Worm (Caenorhabditis elegans): ENCODE results near the gene col-17.

col-17 gene

ce11 chrII:4882498-4882897 lies 15.1 kb upstream of the col-17 start:
- no peak for TF ChIP-seq ham-2 (GFP tag; optimal IDR thresholded peaks at IDR 0.05)
- no peak for TF ChIP-seq bed-3 (GFP tag; optimal IDR thresholded peaks at IDR 0.05)
- TF ChIP-seq ceh-43 (GFP tag; optimal IDR thresholded peaks at IDR 0.05), result no peak
- TF ChIP-seq M03D4.4 (tag; optimal IDR thresholded peaks at IDR 0.05), result no peak
- TF ChIP-seq mab-5 (tag; optimal IDR thresholded peaks at IDR 0.05), result no peak

DNA sequence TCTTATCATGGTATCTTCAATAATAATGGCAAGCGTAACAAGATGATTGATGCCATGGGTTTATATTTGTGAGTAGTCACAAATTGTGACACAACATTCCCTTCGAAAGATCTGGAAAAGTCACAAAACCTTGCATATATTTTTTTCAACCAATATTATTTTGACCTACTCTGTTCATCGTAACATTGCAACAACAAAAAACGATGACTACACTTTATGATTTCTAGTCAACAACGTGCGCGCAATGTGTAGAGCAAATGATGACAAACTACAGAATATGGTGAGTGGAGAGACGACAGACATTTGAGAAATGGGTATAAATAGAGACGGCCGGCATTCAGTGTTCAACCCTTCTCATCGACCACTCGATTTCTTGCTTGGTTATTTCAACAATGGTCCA lies 14.4 kb upstream of the col-17 start, which contains the start of gene gst-7:
Gene gst-7 (plus strand): TSS at position 336 of the 400 bp plus-strand sequence.
- peak; percentile 31 for TF ChIP-seq pha-4 (tag; optimal IDR thresholded peaks at IDR 0.05)
- no peak for TF ChIP-seq cnd-1 (tag; optimal IDR thresholded peaks at IDR 0.05)

DNA sequence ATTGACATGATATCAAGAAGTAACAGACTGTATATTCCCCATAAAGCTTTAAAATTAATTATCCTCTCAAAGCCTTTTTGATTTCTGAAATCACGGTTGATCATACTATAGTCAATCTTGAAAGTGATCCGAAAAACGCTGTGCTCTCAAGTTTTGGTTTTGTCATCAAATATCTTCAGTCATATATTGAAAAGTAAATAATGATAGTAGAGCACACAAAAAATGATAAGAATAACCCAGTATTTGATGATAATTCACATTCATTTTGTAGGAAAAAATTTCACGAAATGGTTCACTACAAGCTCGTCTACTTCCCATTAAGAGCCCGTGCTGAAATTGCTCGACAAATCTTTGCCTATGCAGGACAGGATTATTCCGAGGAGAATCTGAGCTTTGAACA lies 12.3 kb upstream of the col-17 start, which contains the start of gene gst-6:
Gene gst-6 (plus strand): TSS at position 263 of the 400 bp plus-strand sequence.
- TF ChIP-seq lin-13 (tag; optimal IDR thresholded peaks at IDR 0.05), result no peak
- TF ChIP-seq bed-3 (GFP tag; optimal IDR thresholded peaks at IDR 0.05), result no peak

DNA sequence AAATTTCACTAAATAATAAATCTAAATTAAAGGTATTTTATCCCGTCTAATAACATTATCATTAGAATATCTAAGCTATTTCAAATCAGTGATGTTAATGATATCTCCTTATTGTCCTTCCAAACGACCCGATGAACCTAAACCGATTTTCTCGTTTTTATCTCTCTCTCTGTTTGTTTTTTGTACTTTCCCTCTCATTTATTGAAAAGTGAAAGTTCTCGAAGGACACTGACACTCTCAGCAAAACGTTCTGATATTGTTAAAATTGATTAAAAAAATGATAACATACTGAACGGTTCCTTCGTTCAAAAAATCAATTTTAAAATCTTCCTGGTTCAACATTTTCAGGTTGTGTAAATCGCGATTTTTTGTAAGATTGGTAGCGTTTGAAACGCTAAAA lies 8.7 kb upstream of the col-17 start, which contains the start of gene F11G11.13:
Gene F11G11.13 (minus strand): TSS at position 89 of the 400 bp plus-strand sequence.
- TF ChIP-seq ceh-83 (GFP tag; optimal IDR thresholded peaks at IDR 0.05), result no peak
- TF ChIP-seq pha-4 (tag; optimal IDR thresholded peaks at IDR 0.05), result no peak
- TF ChIP-seq hlh-1 (tag; optimal IDR thresholded peaks at IDR 0.05), result no peak
- no peak for TF ChIP-seq mls-2 (tag; optimal IDR thresholded peaks at IDR 0.05)
- no peak for TF ChIP-seq ham-2 (GFP tag; optimal IDR thresholded peaks at IDR 0.05)
- no peak for TF ChIP-seq sem-2 (GFP tag; optimal IDR thresholded peaks at IDR 0.05)
- no peak for TF ChIP-seq nhr-12 (tag; optimal IDR thresholded peaks at IDR 0.05)
- TF ChIP-seq flh-1 (GFP tag; optimal IDR thresholded peaks at IDR 0.05), result no peak
- no peak for TF ChIP-seq M03D4.4 (tag; optimal IDR thresholded peaks at IDR 0.05)
- TF ChIP-seq mep-1 (tag; optimal IDR thresholded peaks at IDR 0.05), result no peak
- TF ChIP-seq lin-13 (tag; optimal IDR thresholded peaks at IDR 0.05), result no peak
- no peak for TF ChIP-seq lsy-2 (tag; optimal IDR thresholded peaks at IDR 0.05)
- no peak for TF ChIP-seq ztf-11 (tag; optimal IDR thresholded peaks at IDR 0.05)
- TF ChIP-seq blmp-1 (tag; optimal IDR thresholded peaks at IDR 0.05), result no peak
- TF ChIP-seq nhr-237 (tag; optimal IDR thresholded peaks at IDR 0.05), result no peak
- TF ChIP-seq nhr-2 (tag; optimal IDR thresholded peaks at IDR 0.05), result no peak

DNA sequence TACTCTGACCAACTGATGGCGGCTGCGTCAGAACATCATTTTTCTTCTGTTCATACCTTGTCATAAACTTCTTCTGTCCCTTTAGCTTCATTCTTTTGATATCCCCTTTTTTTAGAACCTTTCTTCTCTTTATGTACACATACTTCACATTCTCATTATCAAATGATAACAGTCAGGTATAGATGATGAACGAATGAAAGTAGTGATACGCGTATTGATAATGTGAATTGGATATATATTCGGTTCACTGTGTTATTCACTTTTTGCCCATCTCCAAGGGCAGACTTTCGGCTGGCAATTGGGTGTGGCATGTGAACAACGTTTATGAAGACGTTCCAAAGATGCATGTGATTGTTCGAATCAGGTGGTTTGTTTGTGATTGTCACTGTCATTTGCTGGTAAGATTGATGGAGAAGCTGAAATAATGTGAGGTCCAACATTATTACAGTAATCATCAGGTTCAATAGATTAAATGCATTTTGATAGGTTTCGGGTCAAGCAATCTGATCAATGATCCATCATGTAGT lies 7.0 kb upstream of the col-17 start, which contains the start of gene F11G11.15:
Gene F11G11.15 (plus strand): TSS at position 511 of the 527 bp plus-strand sequence.
- TF ChIP-seq unc-39 (tag; optimal IDR thresholded peaks at IDR 0.05) (no peak), lin-13 (tag; optimal IDR thresholded peaks at IDR 0.05) (no peak), M03D4.4 (tag; optimal IDR thresholded peaks at IDR 0.05) (no peak), ztf-11 (tag; optimal IDR thresholded peaks at IDR 0.05) (no peak), snpc-4 (tag; optimal IDR thresholded peaks at IDR 0.05) (no peak), mab-5 (tag; optimal IDR thresholded peaks at IDR 0.05) (no peak), drap-1 (GFP tag; optimal IDR thresholded peaks at IDR 0.05) (no peak), unc-120 (tag; optimal IDR thresholded peaks at IDR 0.05; ENCODE audit: poor library complexity, severe bottlenecking) (no peak), ham-2 (GFP tag; optimal IDR thresholded peaks at IDR 0.05) (no peak), lsy-2 (tag; optimal IDR thresholded peaks at IDR 0.05) (no peak), ceh-43 (GFP tag; optimal IDR thresholded peaks at IDR 0.05) (no peak), tbx-8 (GFP tag; optimal IDR thresholded peaks at IDR 0.05) (no peak), mep-1 (tag; optimal IDR thresholded peaks at IDR 0.05) (no peak), flh-1 (GFP tag; optimal IDR thresholded peaks at IDR 0.05) (no peak), elt-1 (tag; optimal IDR thresholded peaks at IDR 0.05; ENCODE audit: borderline replicate concordance, insufficient read depth) (no peak)

- no peak for TF ChIP-seq nhr-76 (tag; optimal IDR thresholded peaks at IDR 0.05)
- TF ChIP-seq sem-2 (GFP tag; optimal IDR thresholded peaks at IDR 0.05), result no peak
These were observed 5.7 kb upstream of the col-17 start, which contains the start of gene col-73 for ce11 chrII:4873029-4873428. col-73 (minus strand) TSS chrII:4873129.

- no peak for TF ChIP-seq flh-1 (GFP tag; optimal IDR thresholded peaks at IDR 0.05)
- no peak for TF ChIP-seq ceh-43 (GFP tag; optimal IDR thresholded peaks at IDR 0.05)
- TF ChIP-seq mep-1 (tag; optimal IDR thresholded peaks at IDR 0.05), result no peak
- no peak for TF ChIP-seq nhr-12 (tag; optimal IDR thresholded peaks at IDR 0.05)
- no peak for TF ChIP-seq mab-5 (tag; optimal IDR thresholded peaks at IDR 0.05)
- TF ChIP-seq sptf-1 (tag; optimal IDR thresholded peaks at IDR 0.05), result no peak
- TF ChIP-seq lin-13 (tag; optimal IDR thresholded peaks at IDR 0.05), result no peak
- TF ChIP-seq elt-3 (tag; optimal IDR thresholded peaks at IDR 0.05), result no peak
- TF ChIP-seq drap-1 (GFP tag; optimal IDR thresholded peaks at IDR 0.05), result no peak
- TF ChIP-seq M03D4.4 (tag; optimal IDR thresholded peaks at IDR 0.05), result no peak
- TF ChIP-seq tbx-8 (GFP tag; optimal IDR thresholded peaks at IDR 0.05), result no peak
- TF ChIP-seq unc-120 (tag; optimal IDR thresholded peaks at IDR 0.05; ENCODE audit: poor library complexity, severe bottlenecking), result no peak
- no peak for TF ChIP-seq nhr-237 (tag; optimal IDR thresholded peaks at IDR 0.05)
- TF ChIP-seq ceh-83 (GFP tag; optimal IDR thresholded peaks at IDR 0.05), result no peak
- TF ChIP-seq nhr-2 (tag; optimal IDR thresholded peaks at IDR 0.05), result no peak
- TF ChIP-seq nhr-28 (tag; optimal IDR thresholded peaks at IDR 0.05), result no peak
These were observed 4.5 kb upstream of the col-17 start for ce11 chrII:4871834-4872233.

All from whole organism, mixed stage, embryonic.